Fruit fly (Drosophila melanogaster): ENCODE data around the gene CG9119.
A peak's percentile ranks its signal among the peaks of the same experiment; 100 is the strongest.

Gene CG9119

dm6 chr3L:1247627-1248295 lies 43.2 kb upstream of the CG9119 start, which contains the start of the genes Psf1 and Sac1 (continued):
- TF ChIP-seq lbe (GFP tag; optimal IDR thresholded peaks at IDR 0.05), result no peak
- TF ChIP-seq CG10565 (GFP tag; optimal IDR thresholded peaks at IDR 0.05), result no peak
- no peak for TF ChIP-seq peb (GFP tag; IDR thresholded peaks at IDR 0.05)
- TF ChIP-seq Doc2 (GFP tag; IDR thresholded peaks at IDR 0.05), result no peak
- TF ChIP-seq Awh (GFP tag; IDR thresholded peaks at IDR 0.05), result no peak
- peak; percentile 60 for TF ChIP-seq CG15601 (tag; optimal IDR thresholded peaks at IDR 0.05)
- TF ChIP-seq ewg (GFP tag; optimal IDR thresholded peaks at IDR 0.05), result peak; percentile 28
- TF ChIP-seq CG16779 (GFP tag; IDR thresholded peaks at IDR 0.05), result no peak
- TF ChIP-seq gsb-n (tag; optimal IDR thresholded peaks at IDR 0.05), result no peak
- TF ChIP-seq exex (tag; optimal IDR thresholded peaks at IDR 0.05), result no peak
- TF ChIP-seq CG2875 (GFP tag; optimal IDR thresholded peaks at IDR 0.05), result no peak
- TF ChIP-seq pb (GFP tag; optimal IDR thresholded peaks at IDR 0.05), result peak; percentile 4
- peak; percentile 48 for TF ChIP-seq CG2678 (tag; optimal IDR thresholded peaks at IDR 0.05)
- TF ChIP-seq CG17186 (GFP tag; optimal IDR thresholded peaks at IDR 0.05), result peak; percentile 68
- TF ChIP-seq CG32772 (GFP tag; IDR thresholded peaks at IDR 0.05), result no peak
- peak; percentile 73 for TF ChIP-seq bab2 (GFP tag; optimal IDR thresholded peaks at IDR 0.05)
- no peak for TF ChIP-seq org-1 (GFP tag; optimal IDR thresholded peaks at IDR 0.05)
- TF ChIP-seq Nf-YC (tag; optimal IDR thresholded peaks at IDR 0.05), result no peak
- 0 out of 3 replicates have a peak, but pooled peaks have one; percentile 11 for TF ChIP-seq Optix (GFP tag; IDR thresholded peaks at IDR 0.05)
- TF ChIP-seq Sox100B (GFP tag; optimal IDR thresholded peaks at IDR 0.05), result no peak
- no peak for TF ChIP-seq CG15269 (tag; optimal IDR thresholded peaks at IDR 0.05)
- TF ChIP-seq CG31224 (GFP tag; IDR thresholded peaks at IDR 0.05), result no peak
- no peak for TF ChIP-seq dati (GFP tag; IDR thresholded peaks at IDR 0.05)
- TF ChIP-seq CG10274 (GFP tag; optimal IDR thresholded peaks at IDR 0.05), result no peak
- no peak for TF ChIP-seq en (GFP tag; optimal IDR thresholded peaks at IDR 0.05)
- TF ChIP-seq CG7271 (tag; optimal IDR thresholded peaks at IDR 0.05), result no peak
- TF ChIP-seq Poxn (GFP tag; IDR thresholded peaks at IDR 0.05), result no peak
- no peak for TF ChIP-seq hth (optimal IDR thresholded peaks at IDR 0.05)
- TF ChIP-seq H2.0 (GFP tag; IDR thresholded peaks at IDR 0.05), result 0 out of 2 replicates have a peak, but pooled peaks have one; percentile 24
- no peak for TF ChIP-seq CG1233 (GFP tag; optimal IDR thresholded peaks at IDR 0.05)
- peak; percentile 23 for TF ChIP-seq Meics (GFP tag; optimal IDR thresholded peaks at IDR 0.05)
- no peak; the same call in 1 of the 2 replicates for TF ChIP-seq klu (GFP tag; IDR thresholded peaks at IDR 0.05)
- peak; percentile 13 for TF ChIP-seq Ssrp (tag; optimal IDR thresholded peaks at IDR 0.05)
- no peak for TF ChIP-seq CG10462 (GFP tag; optimal IDR thresholded peaks at IDR 0.05)
- TF ChIP-seq CG18764 (GFP tag; optimal IDR thresholded peaks at IDR 0.05), result peak; percentile 40
- TF ChIP-seq Hmx (GFP tag; optimal IDR thresholded peaks at IDR 0.05), result no peak
- no peak for TF ChIP-seq CTCF (GFP tag; optimal IDR thresholded peaks at IDR 0.05)
- TF ChIP-seq hkb (optimal IDR thresholded peaks at IDR 0.05), result peak; percentile 30
- TF ChIP-seq hkb (GFP tag; IDR thresholded peaks at IDR 0.05), result no peak
- TF ChIP-seq CG17361 (GFP tag; IDR thresholded peaks at IDR 0.05), result peak; percentile 75
- TF ChIP-seq CG12299 (tag; optimal IDR thresholded peaks at IDR 0.05), result no peak
- peak; percentile 30 for TF ChIP-seq tin (GFP tag; optimal IDR thresholded peaks at IDR 0.05)
- no peak for TF ChIP-seq Fer3 (tag; optimal IDR thresholded peaks at IDR 0.05)
- TF ChIP-seq Elba2 (GFP tag; optimal IDR thresholded peaks at IDR 0.05), result no peak
- peak; percentile 10 for TF ChIP-seq CG8924 (tag; optimal IDR thresholded peaks at IDR 0.05)
- peak; percentile 14 for TF ChIP-seq cato (GFP tag; optimal IDR thresholded peaks at IDR 0.05; ENCODE audit: borderline replicate concordance)
- no peak for TF ChIP-seq Neu2 (GFP tag; optimal IDR thresholded peaks at IDR 0.05; ENCODE audit: borderline replicate concordance)
- TF ChIP-seq C15 (GFP tag; IDR thresholded peaks at IDR 0.05), result no peak
- TF ChIP-seq cg (GFP tag; optimal IDR thresholded peaks at IDR 0.05), result no peak
- no peak for TF ChIP-seq ERR (GFP tag; optimal IDR thresholded peaks at IDR 0.05)
- no peak for TF ChIP-seq CG7987 (GFP tag; optimal IDR thresholded peaks at IDR 0.05)
- no peak for TF ChIP-seq CG15073 (GFP tag; optimal IDR thresholded peaks at IDR 0.05)
